Fruit fly (Drosophila melanogaster): ENCODE measurements around the gene PlexB.

PlexB gene

DNA sequence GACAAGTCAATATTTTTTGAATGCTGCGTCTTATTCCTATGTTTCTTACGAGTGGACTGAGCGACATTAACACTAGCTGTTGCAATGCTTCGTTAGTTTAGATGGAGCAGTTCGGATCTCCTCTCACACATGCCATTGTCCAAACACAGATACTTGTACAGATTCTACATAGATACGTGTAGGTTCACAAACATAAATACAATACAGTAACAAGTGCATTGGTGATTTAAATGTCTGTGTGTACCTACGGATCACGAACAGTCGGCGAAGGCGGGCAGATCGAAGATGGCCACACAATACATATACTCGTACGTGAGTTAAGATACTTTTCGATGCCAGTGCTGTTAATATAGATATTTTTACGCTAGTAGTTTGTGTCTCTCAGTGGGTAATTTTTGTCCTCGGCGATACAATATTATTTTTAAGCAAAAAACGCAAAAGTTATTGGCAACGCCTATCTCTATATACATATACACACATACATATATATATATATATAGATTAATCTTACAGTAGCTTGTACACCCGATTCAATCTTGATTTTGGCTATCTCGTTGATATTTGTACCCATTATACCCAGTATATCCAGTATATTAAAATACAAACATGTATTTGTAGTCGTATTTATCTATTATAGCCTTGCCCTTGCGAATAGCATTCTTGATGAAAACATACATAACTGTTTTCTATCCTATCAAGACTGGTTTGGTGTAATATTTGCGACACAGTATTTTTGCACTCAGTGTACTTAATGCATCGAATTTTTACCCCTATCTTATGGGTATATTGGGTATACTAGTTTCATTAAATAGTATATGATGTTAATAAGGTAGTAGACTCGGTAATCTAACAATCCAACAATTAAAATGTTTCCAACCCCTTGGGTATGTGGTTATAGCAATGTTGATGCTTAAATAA is 12.9 kb upstream of the PlexB start, which contains the start of gene ci:
Gene ci, minus strand, starts transcription at position 800 of the 918 bp plus-strand sequence.
- TF ChIP-seq HLH106 (tag; optimal IDR thresholded peaks at IDR 0.05) = no peak
- no peak for TF ChIP-seq pan (optimal IDR thresholded peaks at IDR 0.05)
- no peak for TF ChIP-seq h (GFP tag; optimal IDR thresholded peaks at IDR 0.05)
- TF ChIP-seq CG9705 (GFP tag; optimal IDR thresholded peaks at IDR 0.05) = no peak
- TF ChIP-seq foxo (GFP tag; optimal IDR thresholded peaks at IDR 0.05) = no peak
- TF ChIP-seq Vsx2 (GFP tag; optimal IDR thresholded peaks at IDR 0.05; ENCODE audit: partially characterized antibody) = peak; percentile 15
- peak; percentile 13 for TF ChIP-seq brk (GFP tag; optimal IDR thresholded peaks at IDR 0.05)
- no peak for TF ChIP-seq Hr78 (GFP tag; optimal IDR thresholded peaks at IDR 0.05)
- TF ChIP-seq dmrt93B (GFP tag; optimal IDR thresholded peaks at IDR 0.05) = no peak
- TF ChIP-seq Rel (GFP tag; optimal IDR thresholded peaks at IDR 0.05) = no peak
- no peak for TF ChIP-seq Rel (tag; optimal IDR thresholded peaks at IDR 0.05)
- TF ChIP-seq Jra (GFP tag; optimal IDR thresholded peaks at IDR 0.05) = peak; percentile 14
- TF ChIP-seq Dfd (GFP tag; optimal IDR thresholded peaks at IDR 0.05) = no peak
- TF ChIP-seq Sp1 (GFP tag; optimal IDR thresholded peaks at IDR 0.05) = no peak
- no peak for TF ChIP-seq dsf (GFP tag; optimal IDR thresholded peaks at IDR 0.05; ENCODE audit: borderline replicate concordance)
- peak; percentile 13 for TF ChIP-seq psq (GFP tag; optimal IDR thresholded peaks at IDR 0.05)
- TF ChIP-seq tai (GFP tag; optimal IDR thresholded peaks at IDR 0.05) = no peak
- no peak for TF ChIP-seq GATAd (GFP tag; optimal IDR thresholded peaks at IDR 0.05)
- TF ChIP-seq Dif (GFP tag; optimal IDR thresholded peaks at IDR 0.05; ENCODE audit: partially characterized antibody) = peak; percentile 35
- TF ChIP-seq Myc (optimal IDR thresholded peaks at IDR 0.05) = peak; percentile 82
- TF ChIP-seq Hnf4 (GFP tag; optimal IDR thresholded peaks at IDR 0.05) = peak; percentile 46
- no peak for TF ChIP-seq Mio (GFP tag; optimal IDR thresholded peaks at IDR 0.05)
- TF ChIP-seq ey (GFP tag; optimal IDR thresholded peaks at IDR 0.05) = no peak
- TF ChIP-seq usp (GFP tag; optimal IDR thresholded peaks at IDR 0.05) = no peak
- TF ChIP-seq Abd-B (GFP tag; optimal IDR thresholded peaks at IDR 0.05) = no peak
- TF ChIP-seq rgr (GFP tag; optimal IDR thresholded peaks at IDR 0.05) = no peak
- TF ChIP-seq CrebA (GFP tag; optimal IDR thresholded peaks at IDR 0.05; ENCODE audit: borderline replicate concordance) = peak; percentile 73
- peak; percentile 67 for TF ChIP-seq Hr83 (GFP tag; optimal IDR thresholded peaks at IDR 0.05; ENCODE audit: poor library complexity, severe bottlenecking)
- no peak for TF ChIP-seq OdsH (GFP tag; optimal IDR thresholded peaks at IDR 0.05)
- TF ChIP-seq jim (GFP tag; optimal IDR thresholded peaks at IDR 0.05) = no peak
- no peak for TF ChIP-seq CG32264 (GFP tag; optimal IDR thresholded peaks at IDR 0.05)
- TF ChIP-seq br (GFP tag; optimal IDR thresholded peaks at IDR 0.05) = no peak
- TF ChIP-seq woc (GFP tag; optimal IDR thresholded peaks at IDR 0.05) = peak; percentile 59
- TF ChIP-seq sage (GFP tag; optimal IDR thresholded peaks at IDR 0.05) = no peak
- TF ChIP-seq N (GFP tag; optimal IDR thresholded peaks at IDR 0.05) = peak; percentile 75
- peak in 1 of 2 experiments; percentile 16 for TF ChIP-seq dl (GFP tag; optimal IDR thresholded peaks at IDR 0.05; ENCODE audit: insufficient read depth in 1 of 2, partially characterized antibody in 2 of 2)
- no peak for TF ChIP-seq lola (GFP tag; optimal IDR thresholded peaks at IDR 0.05)
- TF ChIP-seq fru (GFP tag; optimal IDR thresholded peaks at IDR 0.05) = peak; percentile 59
- no peak for TF ChIP-seq sv (GFP tag; optimal IDR thresholded peaks at IDR 0.05)

DNA sequence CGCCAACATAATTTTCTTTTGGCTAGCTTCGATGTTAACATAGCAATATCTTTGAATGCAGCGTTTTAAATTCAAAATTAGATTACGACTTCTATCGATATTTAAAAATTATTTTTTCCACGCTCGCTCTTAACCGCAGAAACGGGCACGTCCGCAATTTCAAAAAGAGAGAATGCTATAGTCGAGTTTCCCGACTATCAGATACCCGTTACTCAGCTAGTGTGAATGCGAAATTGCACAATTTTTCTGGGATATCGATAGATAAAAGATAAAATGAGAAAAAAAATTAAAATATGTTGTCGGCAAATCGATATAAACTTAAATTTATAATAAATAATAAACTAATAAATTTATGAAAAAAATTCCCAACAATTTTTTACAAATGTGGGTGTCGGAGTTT is 11.1 kb upstream of the PlexB start:
- TF ChIP-seq CrebA (GFP tag; optimal IDR thresholded peaks at IDR 0.05; ENCODE audit: borderline replicate concordance) (no peak), pan (optimal IDR thresholded peaks at IDR 0.05) (peak; percentile 12), Jra (GFP tag; optimal IDR thresholded peaks at IDR 0.05) (no peak), Hr83 (GFP tag; optimal IDR thresholded peaks at IDR 0.05; ENCODE audit: poor library complexity, severe bottlenecking) (no peak), Dif (GFP tag; optimal IDR thresholded peaks at IDR 0.05; ENCODE audit: partially characterized antibody) (no peak)
